Worm (Caenorhabditis elegans) whole organism, mixed stage, embryonic: ENCODE measurements around the gene tatn-1.

ENCODE experiments used
- M03D4.4 ChIP-seq: sonication (generic microtip); optimal IDR thresholded peaks from 2 replicates; lab custom pipeline; 2017; ENCODE audit warnings: mild to moderate bottlenecking, missing genetic modification characterization, missing compliant biosample characterization
- bed-3 ChIP-seq: fragments of 200-800 bp; sonication (Bioruptor generic); optimal IDR thresholded peaks from 3 replicates; lab custom pipeline; 2018; ENCODE audit warnings: mild to moderate bottlenecking, missing genetic modification characterization, moderate library complexity, missing compliant biosample characterization
- blmp-1 ChIP-seq: fragments of 150-350 bp; optimal IDR thresholded peaks from 2 replicates; lab custom pipeline; 2014; ENCODE audit warnings: missing biosample characterization, missing genetic modification characterization
- ceh-39 ChIP-seq: fragments of 150-350 bp; optimal IDR thresholded peaks from 2 replicates; lab custom pipeline; 2014; ENCODE audit warnings: missing biosample characterization, missing genetic modification characterization
- ces-1 ChIP-seq: fragments of 150-350 bp; optimal IDR thresholded peaks from 2 replicates; lab custom pipeline; 2014; ENCODE audit warnings: missing biosample characterization, missing genetic modification reagents, missing genetic modification characterization
- cnd-1 ChIP-seq: fragments of 200-800 bp; sonication (Bioruptor generic); optimal IDR thresholded peaks from 2 replicates; lab custom pipeline; 2018; ENCODE audit warnings: mild to moderate bottlenecking, missing genetic modification characterization, missing compliant biosample characterization
- drap-1 ChIP-seq: fragments of 200-800 bp; sonication (Bioruptor generic); optimal IDR thresholded peaks from 3 replicates; lab custom pipeline; 2018; ENCODE audit warnings: mild to moderate bottlenecking, missing genetic modification characterization, missing compliant biosample characterization
- elt-1 ChIP-seq: sonication (generic microtip); optimal IDR thresholded peaks from 2 replicates; lab custom pipeline; 2017; ENCODE audit warnings: missing genetic modification characterization, mild to moderate bottlenecking, missing compliant biosample characterization, antibody characterized with exemption, moderate library complexity, borderline replicate concordance; ENCODE audit not compliant: insufficient read depth
- elt-3 ChIP-seq: fragments of 150-350 bp; optimal IDR thresholded peaks from 2 replicates; lab custom pipeline; 2014; ENCODE audit warnings: missing biosample characterization, missing genetic modification characterization
- flh-1 ChIP-seq: fragments of 200-800 bp; sonication (Bioruptor generic); optimal IDR thresholded peaks from 2 replicates; lab custom pipeline; 2018; ENCODE audit warnings: mild to moderate bottlenecking, missing genetic modification characterization, moderate library complexity, missing compliant biosample characterization
- ham-2 ChIP-seq: fragments of 200-800 bp; sonication (Bioruptor generic); optimal IDR thresholded peaks from 2 replicates; lab custom pipeline; 2018; ENCODE audit warnings: mild to moderate bottlenecking, missing genetic modification characterization, missing compliant biosample characterization
- hlh-1 ChIP-seq: fragments of 150-350 bp; optimal IDR thresholded peaks from 2 replicates; lab custom pipeline; 2014; ENCODE audit warnings: missing biosample characterization, missing genetic modification reagents, missing genetic modification characterization
- lin-13 ChIP-seq: fragments of 150-350 bp; optimal IDR thresholded peaks from 2 replicates; lab custom pipeline; 2014; ENCODE audit warnings: missing biosample characterization, missing genetic modification characterization
- lin-32 ChIP-seq: fragments of 200-800 bp; sonication (Bioruptor generic); optimal IDR thresholded peaks from 2 replicates; lab custom pipeline; 2018; ENCODE audit warnings: mild to moderate bottlenecking, missing genetic modification characterization, missing compliant biosample characterization
- lsy-2 ChIP-seq: fragments of 150-350 bp; optimal IDR thresholded peaks from 2 replicates; lab custom pipeline; 2014; ENCODE audit warnings: missing biosample characterization, missing genetic modification characterization
- mab-5 ChIP-seq: fragments of 150-350 bp; optimal IDR thresholded peaks from 2 replicates; lab custom pipeline; 2014; ENCODE audit warnings: missing biosample characterization, missing genetic modification characterization
- mep-1 ChIP-seq: fragments of 150-350 bp; optimal IDR thresholded peaks from 2 replicates; lab custom pipeline; 2017; ENCODE audit warnings: missing biosample characterization, missing genetic modification reagents, missing genetic modification characterization, inconsistent platforms
- mls-2 ChIP-seq: sonication (generic microtip); optimal IDR thresholded peaks from 2 replicates; lab custom pipeline; 2016; ENCODE audit warnings: mild to moderate bottlenecking, missing genetic modification characterization, moderate library complexity, missing compliant biosample characterization
- nhr-12 ChIP-seq: fragments of 150-350 bp; optimal IDR thresholded peaks from 2 replicates; lab custom pipeline; 2014; ENCODE audit warnings: missing biosample characterization, missing genetic modification characterization
- nhr-2 ChIP-seq: fragments of 150-350 bp; optimal IDR thresholded peaks from 2 replicates; lab custom pipeline; 2014; ENCODE audit warnings: missing biosample characterization, missing genetic modification characterization
- nhr-76 ChIP-seq: sonication (generic microtip); optimal IDR thresholded peaks from 2 replicates; lab custom pipeline; 2017; ENCODE audit warnings: missing biosample characterization, missing genetic modification characterization
- pha-4 ChIP-seq: fragments of 150-350 bp; optimal IDR thresholded peaks from 2 replicates; lab custom pipeline; 2018; ENCODE audit warnings: missing biosample characterization, missing genetic modification reagents, missing genetic modification characterization
- sem-2 ChIP-seq: fragments of 200-800 bp; sonication (Bioruptor generic); optimal IDR thresholded peaks from 2 replicates; lab custom pipeline; 2018; ENCODE audit warnings: mild to moderate bottlenecking, missing genetic modification characterization, missing compliant biosample characterization
- snpc-4 ChIP-seq: fragments of 150-350 bp; optimal IDR thresholded peaks from 2 replicates; lab custom pipeline; 2014; ENCODE audit warnings: missing biosample characterization, missing genetic modification characterization
- sptf-1 ChIP-seq: sonication (generic microtip); optimal IDR thresholded peaks from 2 replicates; lab custom pipeline; 2017; ENCODE audit warnings: mild to moderate bottlenecking, missing genetic modification characterization, moderate library complexity, missing compliant biosample characterization
- unc-120 ChIP-seq: sonication (generic microtip); optimal IDR thresholded peaks from 2 replicates; lab custom pipeline; 2017; ENCODE audit warnings: missing genetic modification characterization, missing compliant biosample characterization; ENCODE audit not compliant: poor library complexity, severe bottlenecking
- unc-39 ChIP-seq: fragments of 150-350 bp; optimal IDR thresholded peaks from 2 replicates; lab custom pipeline; 2014; ENCODE audit warnings: missing biosample characterization, missing genetic modification characterization
- unc-62 ChIP-seq: fragments of 150-350 bp; optimal IDR thresholded peaks from 2 replicates; lab custom pipeline; 2014; ENCODE audit warnings: missing biosample characterization, missing genetic modification reagents, missing genetic modification characterization
- zip-8 ChIP-seq: fragments of 150-350 bp; optimal IDR thresholded peaks from 2 replicates; lab custom pipeline; 2014; ENCODE audit warnings: missing biosample characterization, missing genetic modification characterization
- ztf-11 ChIP-seq: fragments of 150-350 bp; optimal IDR thresholded peaks from 2 replicates; lab custom pipeline; 2014; ENCODE audit warnings: missing biosample characterization, missing genetic modification characterization

tatn-1 gene

ce11 chrX:14775222-14775621 is 15.6 kb upstream of the tatn-1 start:
- no peak for TF ChIP-seq cnd-1 (tag; lab: Kevin White, UChicago)

ce11 chrX:14776312-14776711 is 14.5 kb upstream of the tatn-1 start:
- TF ChIP-seq mep-1 (tag; lab: Kevin White, UChicago) (no peak), lsy-2 (tag; lab: Kevin White, UChicago) (peak; percentile 34)

- TF ChIP-seq elt-1 (no peak), ztf-11 (tag; lab: Kevin White, UChicago) (no peak), ces-1 (peak; percentile 89)
Observed at ce11 chrX:14778112-14778511, 12.7 kb upstream of the tatn-1 start.

- TF ChIP-seq nhr-2 (peak; percentile 12), hlh-1 (tag; lab: Kevin White, UChicago) (no peak), unc-62 (peak; percentile 68), lsy-2 (tag; lab: Kevin White, UChicago) (no peak), lin-32 (GFP tag; lab: Kevin White, UChicago) (no peak), drap-1 (no peak)
Observed at ce11 chrX:14780176-14780575, 10.6 kb upstream of the tatn-1 start.

ce11 chrX:14783434-14784142 is 7.2 kb upstream of the tatn-1 start:
- no peak for TF ChIP-seq zip-8 (tag; lab: Kevin White, UChicago)
- TF ChIP-seq nhr-76 (tag; lab: Kevin White, UChicago): no peak
- TF ChIP-seq lin-13 (tag; lab: Kevin White, UChicago): no peak
- no peak for TF ChIP-seq blmp-1 (tag; lab: Kevin White, UChicago)
- no peak for TF ChIP-seq mls-2 (tag; lab: Kevin White, UChicago)

- no peak for TF ChIP-seq ham-2 (GFP tag; lab: Kevin White, UChicago)
- no peak for TF ChIP-seq unc-120 (tag; lab: Kevin White, UChicago)
- TF ChIP-seq ztf-11 (tag; lab: Kevin White, UChicago): no peak
- no peak for TF ChIP-seq mep-1 (tag; lab: Kevin White, UChicago)
- no peak for TF ChIP-seq nhr-2
- TF ChIP-seq sptf-1 (tag; lab: Kevin White, UChicago): no peak
- no peak for TF ChIP-seq elt-1
- no peak for TF ChIP-seq M03D4.4 (tag; lab: Kevin White, UChicago)
- TF ChIP-seq blmp-1 (tag; lab: Kevin White, UChicago): no peak
- TF ChIP-seq mab-5 (tag; lab: Kevin White, UChicago): no peak
- TF ChIP-seq unc-39: no peak
- TF ChIP-seq, all 35 proteins: peak for 0
Observed at ce11 chrX:14786821-14787556, 3.8 kb upstream of the tatn-1 start.

ce11 chrX:14787557-14787932 is 3.3 kb upstream of the tatn-1 start:
- TF ChIP-seq zip-8 (tag; lab: Kevin White, UChicago) (no peak), ham-2 (GFP tag; lab: Kevin White, UChicago) (no peak), bed-3 (no peak), ceh-39 (tag; lab: Kevin White, UChicago) (no peak), unc-120 (tag; lab: Kevin White, UChicago) (no peak), sem-2 (GFP tag; lab: Kevin White, UChicago) (no peak), lsy-2 (tag; lab: Kevin White, UChicago) (no peak), sptf-1 (tag; lab: Kevin White, UChicago) (no peak), cnd-1 (tag; lab: Kevin White, UChicago) (no peak), lin-32 (GFP tag; lab: Kevin White, UChicago) (no peak), nhr-2 (no peak), mls-2 (tag; lab: Kevin White, UChicago) (no peak), mab-5 (tag; lab: Kevin White, UChicago) (no peak), flh-1 (GFP tag; lab: Kevin White, UChicago) (no peak), snpc-4 (tag; lab: Kevin White, UChicago) (no peak), pha-4 (no peak), M03D4.4 (tag; lab: Kevin White, UChicago) (no peak), nhr-12 (no peak), elt-3 (no peak), ces-1 (no peak)
